Worm (Caenorhabditis elegans) whole organism, young adult: Measurements from ENCODE around the gene hpo-28.

Source experiments
- B0261.1 ChIP-seq: sonication (generic microtip); optimal IDR thresholded peaks from 2 replicates; lab custom pipeline; 2016; ENCODE audit warnings: mild to moderate bottlenecking, missing genetic modification characterization, moderate library complexity, missing compliant biosample characterization
- C17E4.6 ChIP-seq: fragments of 200-800 bp; sonication (Bioruptor generic); IDR thresholded peaks from 2 replicates; pipeline ENCODE4 v1.3.6; 2022; ENCODE audit warnings: missing genetic modification reagents, missing genetic modification characterization, missing compliant biosample characterization
- D2030.7 ChIP-seq: fragments of 200-800 bp; sonication (Bioruptor generic); IDR thresholded peaks from 2 replicates; pipeline ENCODE4 v1.3.6; 2022; ENCODE audit warnings: missing genetic modification reagents, missing genetic modification characterization, missing compliant biosample characterization
- F49E8.2 ChIP-seq: sonication (generic microtip); optimal IDR thresholded peaks from 3 replicates; lab custom pipeline; 2017; ENCODE audit warnings: missing genetic modification characterization, mild to moderate bottlenecking, missing compliant biosample characterization, antibody characterized with exemption, moderate library complexity; ENCODE audit not compliant: insufficient read depth
- K11D2.4 ChIP-seq: fragments of 200-800 bp; sonication (Bioruptor generic); IDR thresholded peaks from 2 replicates; pipeline ENCODE4 v1.3.6; 2022; ENCODE audit warnings: missing genetic modification reagents, missing genetic modification characterization, missing compliant biosample characterization
- T07F8.4 ChIP-seq: sonication (generic microtip); optimal IDR thresholded peaks from 2 replicates; lab custom pipeline; 2016; ENCODE audit warnings: mild to moderate bottlenecking, missing genetic modification characterization, moderate library complexity, missing compliant biosample characterization
- ama-1 ChIP-seq, 3 experiments: fragments of 150-350 bp in 1 of 3; sonication (generic microtip) in 2 of 3; optimal IDR thresholded peaks; 2 replicates each; lab custom pipeline; 2014 to 2018; ENCODE audit warnings: missing biosample characterization in 2 of 3, missing genetic modification characterization in 2 of 3, missing genetic modification reagents in 2 of 3
- aptf-3 ChIP-seq: fragments of 200-800 bp; sonication (Bioruptor generic); IDR thresholded peaks from 2 replicates; pipeline ENCODE4 v1.3.6; 2022; ENCODE audit warnings: missing genetic modification characterization, missing compliant biosample characterization
- atf-7 ChIP-seq: sonication (generic microtip); optimal IDR thresholded peaks from 2 replicates; lab custom pipeline; 2017; ENCODE audit warnings: mild to moderate bottlenecking, missing genetic modification characterization, missing compliant biosample characterization
- athp-1 ChIP-seq: sonication (generic microtip); optimal IDR thresholded peaks from 2 replicates; lab custom pipeline; 2017; ENCODE audit warnings: mild to moderate bottlenecking, missing genetic modification characterization, missing compliant biosample characterization
- attf-5 ChIP-seq: fragments of 200-800 bp; sonication (Bioruptor generic); optimal IDR thresholded peaks from 2 replicates; lab custom pipeline; 2018; ENCODE audit warnings: mild to moderate bottlenecking, missing genetic modification characterization, missing compliant biosample characterization
- bed-1 ChIP-seq: fragments of 200-800 bp; sonication (Bioruptor generic); IDR thresholded peaks from 2 replicates; pipeline ENCODE4 v1.3.6; 2022; ENCODE audit warnings: missing genetic modification reagents, missing genetic modification characterization, missing compliant biosample characterization
- cebp-1 ChIP-seq, 2 experiments: fragments of 200-800 bp in 1 of 2; sonication (Bioruptor generic) in 1 of 2; sonication (generic microtip) in 1 of 2; IDR thresholded peaks in 1 of 2; optimal IDR thresholded peaks in 1 of 2; 2 replicates each; pipeline versions ENCODE4 v1.3.6 to Lab custom; 2017 to 2022; ENCODE audit warnings: missing compliant biosample characterization in 2 of 2, missing genetic modification characterization in 2 of 2, mild to moderate bottlenecking in 1 of 2, missing genetic modification reagents in 1 of 2, moderate library complexity in 1 of 2
- ceh-40 ChIP-seq: fragments of 200-800 bp; sonication (Bioruptor generic); IDR thresholded peaks from 2 replicates; pipeline ENCODE4 v1.3.6; 2022; ENCODE audit warnings: missing genetic modification characterization, missing compliant biosample characterization
- die-1 ChIP-seq: sonication (generic microtip); optimal IDR thresholded peaks from 2 replicates; lab custom pipeline; 2016; ENCODE audit warnings: missing genotype, mild to moderate bottlenecking, missing genetic modification characterization, missing compliant biosample characterization
- dpl-1 ChIP-seq: fragments of 150-350 bp; optimal IDR thresholded peaks from 2 replicates; lab custom pipeline; 2014; ENCODE audit warnings: missing biosample characterization, missing genetic modification reagents, missing genetic modification characterization
- efl-1 ChIP-seq: fragments of 150-350 bp; optimal IDR thresholded peaks from 2 replicates; lab custom pipeline; 2014; ENCODE audit warnings: missing biosample characterization, missing genetic modification reagents, missing genetic modification characterization
- egrh-3 ChIP-seq: fragments of 200-800 bp; sonication (Bioruptor generic); IDR thresholded peaks from 2 replicates; pipeline ENCODE4 v1.3.6; 2022; ENCODE audit warnings: missing genetic modification reagents, missing genetic modification characterization, missing compliant biosample characterization
- ekl-4 ChIP-seq: fragments of 200-800 bp; sonication (Bioruptor generic); IDR thresholded peaks from 2 replicates; pipeline ENCODE4 v1.3.6; 2022; ENCODE audit warnings: missing genetic modification reagents, missing genetic modification characterization, missing compliant biosample characterization
- gei-17 ChIP-seq: fragments of 200-800 bp; sonication (Bioruptor generic); optimal IDR thresholded peaks from 2 replicates; lab custom pipeline; 2018; ENCODE audit warnings: mild to moderate bottlenecking, missing genetic modification characterization, missing compliant biosample characterization
- him-1 ChIP-seq: sonication (generic microtip); optimal IDR thresholded peaks from 2 replicates; lab custom pipeline; 2016; ENCODE audit warnings: missing genotype, missing genetic modification reagents, missing genetic modification characterization, missing compliant biosample characterization
- hmg-1.2 ChIP-seq: fragments of 200-800 bp; sonication (Bioruptor generic); IDR thresholded peaks from 2 replicates; pipeline ENCODE4 v1.3.6; 2022; ENCODE audit warnings: missing genetic modification reagents, missing genetic modification characterization, missing compliant biosample characterization
- hsf-1 ChIP-seq: fragments of 200-800 bp; sonication (Bioruptor generic); IDR thresholded peaks from 2 replicates; pipeline ENCODE4 v1.3.6; 2022; ENCODE audit warnings: missing genetic modification reagents, missing genetic modification characterization, missing compliant biosample characterization
- lag-1 ChIP-seq: fragments of 200-800 bp; sonication (Bioruptor generic); IDR thresholded peaks from 2 replicates; pipeline ENCODE4 v1.3.6; 2022; ENCODE audit warnings: missing genetic modification reagents, missing genetic modification characterization, missing compliant biosample characterization
- lin-26 ChIP-seq: fragments of 200-800 bp; sonication (Bioruptor generic); IDR thresholded peaks from 2 replicates; pipeline ENCODE4 v1.3.6; 2022; ENCODE audit warnings: missing genetic modification reagents, missing genetic modification characterization, missing compliant biosample characterization
- lin-54 ChIP-seq: fragments of 200-800 bp; sonication (Bioruptor generic); optimal IDR thresholded peaks from 2 replicates; lab custom pipeline; 2018; ENCODE audit warnings: mild to moderate bottlenecking, missing genetic modification characterization, missing compliant biosample characterization
- mxl-1 ChIP-seq: sonication (generic microtip); optimal IDR thresholded peaks from 2 replicates; lab custom pipeline; 2016; ENCODE audit warnings: missing genetic modification characterization, missing compliant biosample characterization
- nfya-1 ChIP-seq: sonication (generic microtip); optimal IDR thresholded peaks from 2 replicates; lab custom pipeline; 2017; ENCODE audit warnings: antibody characterized with exemption, missing compliant biosample characterization, missing genetic modification characterization, borderline replicate concordance; ENCODE audit not compliant: insufficient read depth
- nfyb-1 ChIP-seq: fragments of 200-800 bp; sonication (Bioruptor generic); IDR thresholded peaks from 2 replicates; pipeline ENCODE4 v1.3.6; 2022; ENCODE audit warnings: missing genetic modification reagents, missing genetic modification characterization, missing compliant biosample characterization
- nhr-27 ChIP-seq: fragments of 200-800 bp; sonication (Bioruptor generic); optimal IDR thresholded peaks from 2 replicates; lab custom pipeline; 2018; ENCODE audit warnings: mild to moderate bottlenecking, missing genetic modification characterization, moderate library complexity, missing compliant biosample characterization
- repo-1 ChIP-seq: sonication (generic microtip); optimal IDR thresholded peaks from 2 replicates; lab custom pipeline; 2017; ENCODE audit warnings: mild to moderate bottlenecking, missing genetic modification characterization, missing compliant biosample characterization
- sdz-38 ChIP-seq: sonication (generic microtip); optimal IDR thresholded peaks from 2 replicates; lab custom pipeline; 2016; ENCODE audit warnings: missing genotype, missing genetic modification characterization, missing compliant biosample characterization
- snpc-4 ChIP-seq, 5 experiments: fragments of 150-350 bp in 1 of 5; sonication (generic microtip) in 4 of 5; optimal IDR thresholded peaks; 2 replicates each; lab custom pipeline; 2014 to 2018; ENCODE audit warnings: missing genetic modification characterization in 5 of 5, missing biosample characterization in 3 of 5, antibody characterized with exemption in 2 of 5, mild to moderate bottlenecking in 2 of 5, missing compliant biosample characterization in 2 of 5, missing genotype in 2 of 5, moderate library complexity in 2 of 5, missing genetic modification reagents in 1 of 5
- unc-62 ChIP-seq: fragments of 150-350 bp; optimal IDR thresholded peaks from 2 replicates; lab custom pipeline; 2014; ENCODE audit warnings: missing biosample characterization, missing genetic modification reagents, missing genetic modification characterization
- zfh-2 ChIP-seq: fragments of 200-800 bp; sonication (Bioruptor generic); conservative IDR thresholded peaks from 2 replicates; pipeline ENCODE4 v1.3.6; 2022; ENCODE audit warnings: missing genetic modification reagents, missing genetic modification characterization, missing compliant biosample characterization
- zim-3 ChIP-seq: sonication (generic microtip); optimal IDR thresholded peaks from 2 replicates; lab custom pipeline; 2017; ENCODE audit warnings: mild to moderate bottlenecking, missing genetic modification characterization, moderate library complexity, missing compliant biosample characterization
- ztf-3 ChIP-seq: fragments of 200-800 bp; sonication (Bioruptor generic); optimal IDR thresholded peaks from 2 replicates; lab custom pipeline; 2018; ENCODE audit warnings: mild to moderate bottlenecking, missing genetic modification characterization, missing compliant biosample characterization

Gene hpo-28

ce11 chrIII:5675384-5675984, 33.6 kb downstream of the hpo-28 start:
- TF ChIP-seq zfh-2 (GFP tag; lab: Robert Waterston, UW) (peak; percentile 91), atf-7 (no peak), egrh-3 (GFP tag; lab: Robert Waterston, UW) (peak; percentile 80; the same call in 1 of the 2 replicates), repo-1 (peak; percentile 15)

- TF ChIP-seq cebp-1 (GFP tag; IDR thresholded peaks at IDR 0.05; lab: Robert Waterston, UW) = no peak
- peak; percentile 50 for TF ChIP-seq cebp-1 (tag; optimal IDR thresholded peaks at IDR 0.05; lab: Kevin White, UChicago)
- no peak for TF ChIP-seq C17E4.6 (GFP tag; lab: Robert Waterston, UW)
Observed at ce11 chrIII:5674196-5674595, 34.9 kb downstream of the hpo-28 start.

ce11 chrIII:5667952-5668489, 41.1 kb downstream of the hpo-28 start:
- TF ChIP-seq cebp-1 (GFP tag; IDR thresholded peaks at IDR 0.05; lab: Robert Waterston, UW) (no peak), cebp-1 (tag; optimal IDR thresholded peaks at IDR 0.05; lab: Kevin White, UChicago) (peak; percentile 11), ama-1 (optimal IDR thresholded peaks at IDR 0.05; lab: Kevin White, UChicago) (no peak), ama-1 (GFP tag; optimal IDR thresholded peaks at IDR 0.05; lab: Kevin White, UChicago) (no peak), him-1 (tag; lab: Kevin White, UChicago) (no peak), mxl-1 (tag; lab: Kevin White, UChicago) (no peak), gei-17 (GFP tag; lab: Kevin White, UChicago) (no peak), nfya-1 (no peak), lin-54 (no peak), nhr-27 (tag; lab: Kevin White, UChicago) (no peak), hmg-1.2 (GFP tag; lab: Robert Waterston, UW) (peak; percentile 70; the same call in 1 of the 2 replicates), D2030.7 (GFP tag; lab: Robert Waterston, UW) (no peak), K11D2.4 (GFP tag; lab: Robert Waterston, UW) (no peak), attf-5 (GFP tag; lab: Kevin White, UChicago) (no peak), athp-1 (tag; lab: Kevin White, UChicago) (no peak), die-1 (tag; lab: Kevin White, UChicago) (no peak), B0261.1 (no peak)

- TF ChIP-seq lag-1 (GFP tag; lab: Robert Waterston, UW) (no peak), zim-3 (tag; lab: Kevin White, UChicago) (no peak), lin-26 (GFP tag; lab: Robert Waterston, UW) (no peak), dpl-1 (GFP tag; lab: Kevin White, UChicago) (no peak), nfyb-1 (GFP tag; lab: Robert Waterston, UW) (no peak), mxl-1 (tag; lab: Kevin White, UChicago) (no peak), F49E8.2 (tag; lab: Kevin White, UChicago) (no peak), bed-1 (no peak), repo-1 (no peak), ceh-40 (GFP tag; lab: Robert Waterston, UW) (no peak), hsf-1 (no peak), aptf-3 (GFP tag; lab: Robert Waterston, UW) (no peak), ztf-3 (GFP tag; lab: Kevin White, UChicago) (no peak), efl-1 (GFP tag; lab: Kevin White, UChicago) (no peak), ekl-4 (GFP tag; lab: Robert Waterston, UW) (no peak), unc-62 (GFP tag; lab: Kevin White, UChicago) (no peak), sdz-38 (no peak), T07F8.4 (tag; lab: Kevin White, UChicago) (no peak), snpc-4 (GFP tag; optimal IDR thresholded peaks at IDR 0.05; lab: Kevin White, UChicago) (no peak), snpc-4 (tag; optimal IDR thresholded peaks at IDR 0.05; lab: Kevin White, UChicago) (no peak)
Observed at ce11 chrIII:5665710-5666109, 43.4 kb downstream of the hpo-28 start.
